Worm (Caenorhabditis elegans) whole organism, young adult: ENCODE measurements around the gene srxa-1.
A peak's percentile ranks its signal among the peaks of the same experiment; 100 is the strongest.

Source experiments
- B0035.1 ChIP-seq: sonication (generic microtip); optimal IDR thresholded peaks from 2 replicates; lab custom pipeline; 2016; ENCODE audit warnings: missing genetic modification characterization, mild to moderate bottlenecking, missing compliant biosample characterization, missing genotype, missing genetic modification reagents
- B0261.1 ChIP-seq: sonication (generic microtip); optimal IDR thresholded peaks from 2 replicates; lab custom pipeline; 2016; ENCODE audit warnings: mild to moderate bottlenecking, missing genetic modification characterization, moderate library complexity, missing compliant biosample characterization
- D2030.7 ChIP-seq: fragments of 200-800 bp; sonication (Bioruptor generic); IDR thresholded peaks from 2 replicates; pipeline ENCODE4 v1.3.6; 2022; ENCODE audit warnings: missing genetic modification reagents, missing genetic modification characterization, missing compliant biosample characterization
- F23B12.7 ChIP-seq: sonication (generic microtip); optimal IDR thresholded peaks from 2 replicates; lab custom pipeline; 2017; ENCODE audit warnings: missing genetic modification characterization, mild to moderate bottlenecking, missing compliant biosample characterization, antibody characterized with exemption, moderate library complexity; ENCODE audit not compliant: insufficient read depth
- F37B4.10 ChIP-seq: fragments of 200-800 bp; sonication (Bioruptor generic); IDR thresholded peaks from 2 replicates; pipeline ENCODE4 v1.3.6; 2022; ENCODE audit warnings: missing genetic modification characterization, missing compliant biosample characterization
- F39B2.1 ChIP-seq: fragments of 200-800 bp; sonication (Bioruptor generic); IDR thresholded peaks from 2 replicates; pipeline ENCODE4 v1.3.6; 2022; ENCODE audit warnings: missing genetic modification reagents, missing genetic modification characterization, missing compliant biosample characterization
- F57A8.1 ChIP-seq: fragments of 200-800 bp; sonication (Bioruptor generic); optimal IDR thresholded peaks from 2 replicates; lab custom pipeline; 2018; ENCODE audit warnings: mild to moderate bottlenecking, missing genetic modification characterization, moderate library complexity, missing compliant biosample characterization
- F57C9.4 ChIP-seq: sonication (generic microtip); optimal IDR thresholded peaks from 2 replicates; lab custom pipeline; 2017; ENCODE audit warnings: mild to moderate bottlenecking, missing genetic modification characterization, missing compliant biosample characterization
- T07F8.4 ChIP-seq: sonication (generic microtip); optimal IDR thresholded peaks from 2 replicates; lab custom pipeline; 2016; ENCODE audit warnings: mild to moderate bottlenecking, missing genetic modification characterization, moderate library complexity, missing compliant biosample characterization
- T26A5.8 ChIP-seq: sonication (generic microtip); optimal IDR thresholded peaks from 2 replicates; lab custom pipeline; 2016; ENCODE audit warnings: missing genetic modification characterization, missing compliant biosample characterization
- Y53G8AR.9 ChIP-seq: fragments of 200-800 bp; sonication (Bioruptor generic); conservative IDR thresholded peaks from 2 replicates; pipeline ENCODE4 v1.3.6; 2022; ENCODE audit warnings: missing genetic modification reagents, missing genetic modification characterization, missing compliant biosample characterization
- Y67H2A.10 ChIP-seq: fragments of 200-800 bp; sonication (Bioruptor generic); conservative IDR thresholded peaks from 2 replicates; pipeline ENCODE4 v1.3.6; 2022; ENCODE audit warnings: missing genetic modification reagents, missing genetic modification characterization, missing compliant biosample characterization
- akir-1 ChIP-seq: fragments of 200-800 bp; sonication (Bioruptor generic); optimal IDR thresholded peaks from 2 replicates; lab custom pipeline; 2018; ENCODE audit warnings: mild to moderate bottlenecking, missing genetic modification characterization, moderate library complexity, missing compliant biosample characterization
- aptf-3 ChIP-seq: fragments of 200-800 bp; sonication (Bioruptor generic); IDR thresholded peaks from 2 replicates; pipeline ENCODE4 v1.3.6; 2022; ENCODE audit warnings: missing genetic modification characterization, missing compliant biosample characterization
- atf-7 ChIP-seq: sonication (generic microtip); optimal IDR thresholded peaks from 2 replicates; lab custom pipeline; 2017; ENCODE audit warnings: mild to moderate bottlenecking, missing genetic modification characterization, missing compliant biosample characterization
- athp-1 ChIP-seq: sonication (generic microtip); optimal IDR thresholded peaks from 2 replicates; lab custom pipeline; 2017; ENCODE audit warnings: mild to moderate bottlenecking, missing genetic modification characterization, missing compliant biosample characterization
- attf-3 ChIP-seq: fragments of 200-800 bp; sonication (Bioruptor generic); conservative IDR thresholded peaks from 2 replicates; pipeline ENCODE4 v1.3.6; 2022; ENCODE audit warnings: missing genetic modification reagents, missing genetic modification characterization, missing compliant biosample characterization
- bed-1 ChIP-seq: fragments of 200-800 bp; sonication (Bioruptor generic); IDR thresholded peaks from 2 replicates; pipeline ENCODE4 v1.3.6; 2022; ENCODE audit warnings: missing genetic modification reagents, missing genetic modification characterization, missing compliant biosample characterization
- cebp-1 ChIP-seq, 2 experiments: fragments of 200-800 bp in 1 of 2; sonication (Bioruptor generic) in 1 of 2; sonication (generic microtip) in 1 of 2; IDR thresholded peaks in 1 of 2; optimal IDR thresholded peaks in 1 of 2; 2 replicates each; pipeline versions ENCODE4 v1.3.6 to Lab custom; 2017 to 2022; ENCODE audit warnings: missing compliant biosample characterization in 2 of 2, missing genetic modification characterization in 2 of 2, mild to moderate bottlenecking in 1 of 2, missing genetic modification reagents in 1 of 2, moderate library complexity in 1 of 2
- ceh-27 ChIP-seq: fragments of 200-800 bp; sonication (Bioruptor generic); optimal IDR thresholded peaks from 2 replicates; lab custom pipeline; 2018; ENCODE audit warnings: mild to moderate bottlenecking, missing genetic modification characterization, moderate library complexity, missing compliant biosample characterization
- ceh-40 ChIP-seq: fragments of 200-800 bp; sonication (Bioruptor generic); IDR thresholded peaks from 2 replicates; pipeline ENCODE4 v1.3.6; 2022; ENCODE audit warnings: missing genetic modification characterization, missing compliant biosample characterization
- dpl-1 ChIP-seq: fragments of 150-350 bp; optimal IDR thresholded peaks from 2 replicates; lab custom pipeline; 2014; ENCODE audit warnings: missing biosample characterization, missing genetic modification reagents, missing genetic modification characterization
- efl-1 ChIP-seq: fragments of 150-350 bp; optimal IDR thresholded peaks from 2 replicates; lab custom pipeline; 2014; ENCODE audit warnings: missing biosample characterization, missing genetic modification reagents, missing genetic modification characterization
- egrh-3 ChIP-seq: fragments of 200-800 bp; sonication (Bioruptor generic); IDR thresholded peaks from 2 replicates; pipeline ENCODE4 v1.3.6; 2022; ENCODE audit warnings: missing genetic modification reagents, missing genetic modification characterization, missing compliant biosample characterization
- hmg-1.2 ChIP-seq: fragments of 200-800 bp; sonication (Bioruptor generic); IDR thresholded peaks from 2 replicates; pipeline ENCODE4 v1.3.6; 2022; ENCODE audit warnings: missing genetic modification reagents, missing genetic modification characterization, missing compliant biosample characterization
- lin-40 ChIP-seq: sonication (generic microtip); optimal IDR thresholded peaks from 2 replicates; lab custom pipeline; 2016; ENCODE audit warnings: missing genetic modification characterization, mild to moderate bottlenecking, missing compliant biosample characterization, missing genotype, missing genetic modification reagents
- lin-54 ChIP-seq: fragments of 200-800 bp; sonication (Bioruptor generic); optimal IDR thresholded peaks from 2 replicates; lab custom pipeline; 2018; ENCODE audit warnings: mild to moderate bottlenecking, missing genetic modification characterization, missing compliant biosample characterization
- lir-1 ChIP-seq: fragments of 200-800 bp; sonication (Bioruptor generic); conservative IDR thresholded peaks from 2 replicates; pipeline ENCODE4 v1.3.6; 2022; ENCODE audit warnings: missing genetic modification reagents, missing genetic modification characterization, missing compliant biosample characterization
- lsl-1 ChIP-seq: fragments of 200-800 bp; sonication (Bioruptor generic); optimal IDR thresholded peaks from 2 replicates; lab custom pipeline; 2018; ENCODE audit warnings: mild to moderate bottlenecking, missing genetic modification characterization, moderate library complexity, missing compliant biosample characterization
- madf-8 ChIP-seq: fragments of 200-800 bp; sonication (Bioruptor generic); conservative IDR thresholded peaks from 2 replicates; pipeline ENCODE4 v1.3.6; 2022; ENCODE audit warnings: missing genetic modification reagents, missing genetic modification characterization, missing compliant biosample characterization
- mxl-1 ChIP-seq: sonication (generic microtip); optimal IDR thresholded peaks from 2 replicates; lab custom pipeline; 2016; ENCODE audit warnings: missing genetic modification characterization, missing compliant biosample characterization
- nhr-120 ChIP-seq: fragments of 200-800 bp; sonication (Bioruptor generic); IDR thresholded peaks from 2 replicates; pipeline ENCODE4 v1.3.6; 2022; ENCODE audit warnings: missing genetic modification characterization, missing compliant biosample characterization
- nhr-179 ChIP-seq: sonication (generic microtip); optimal IDR thresholded peaks from 2 replicates; lab custom pipeline; 2016; ENCODE audit warnings: mild to moderate bottlenecking, missing genetic modification characterization, missing compliant biosample characterization
- nhr-80 ChIP-seq: sonication (generic microtip); optimal IDR thresholded peaks from 2 replicates; lab custom pipeline; 2016; ENCODE audit warnings: missing genetic modification characterization, missing compliant biosample characterization
- rpc-1 ChIP-seq, 2 experiments: fragments of 150-350 bp in 1 of 2; sonication (generic microtip) in 1 of 2; optimal IDR thresholded peaks; 2 replicates each; lab custom pipeline; 2014 to 2018; ENCODE audit warnings: missing biosample characterization in 1 of 2, missing genetic modification characterization in 1 of 2, missing genetic modification reagents in 1 of 2, missing genotype in 1 of 2
- snpc-1.1 ChIP-seq: sonication (generic microtip); optimal IDR thresholded peaks from 2 replicates; lab custom pipeline; 2017; ENCODE audit warnings: missing genetic modification characterization, mild to moderate bottlenecking, missing compliant biosample characterization, antibody characterized with exemption, moderate library complexity, missing genotype, missing genetic modification reagents; ENCODE audit not compliant: insufficient read depth
- sptf-2 ChIP-seq: fragments of 200-800 bp; sonication (Bioruptor generic); optimal IDR thresholded peaks from 2 replicates; lab custom pipeline; 2018; ENCODE audit warnings: mild to moderate bottlenecking, missing genetic modification characterization, missing compliant biosample characterization
- tbx-9 ChIP-seq: sonication (generic microtip); optimal IDR thresholded peaks from 2 replicates; lab custom pipeline; 2016; ENCODE audit warnings: borderline replicate concordance, missing genetic modification characterization, inconsistent platforms, missing compliant biosample characterization
- tlf-1 ChIP-seq: fragments of 200-800 bp; sonication (Bioruptor generic); optimal IDR thresholded peaks from 2 replicates; lab custom pipeline; 2018; ENCODE audit warnings: mild to moderate bottlenecking, missing genetic modification characterization, missing compliant biosample characterization
- xnd-1 ChIP-seq: sonication (generic microtip); optimal IDR thresholded peaks from 2 replicates; lab custom pipeline; 2016; ENCODE audit warnings: missing genotype, missing genetic modification reagents, missing genetic modification characterization, missing compliant biosample characterization
- zfh-2 ChIP-seq: fragments of 200-800 bp; sonication (Bioruptor generic); conservative IDR thresholded peaks from 2 replicates; pipeline ENCODE4 v1.3.6; 2022; ENCODE audit warnings: missing genetic modification reagents, missing genetic modification characterization, missing compliant biosample characterization
- ztf-26 ChIP-seq: sonication (generic microtip); optimal IDR thresholded peaks from 2 replicates; lab custom pipeline; 2017; ENCODE audit warnings: missing genetic modification characterization, missing compliant biosample characterization

The srxa-1 gene

DNA sequence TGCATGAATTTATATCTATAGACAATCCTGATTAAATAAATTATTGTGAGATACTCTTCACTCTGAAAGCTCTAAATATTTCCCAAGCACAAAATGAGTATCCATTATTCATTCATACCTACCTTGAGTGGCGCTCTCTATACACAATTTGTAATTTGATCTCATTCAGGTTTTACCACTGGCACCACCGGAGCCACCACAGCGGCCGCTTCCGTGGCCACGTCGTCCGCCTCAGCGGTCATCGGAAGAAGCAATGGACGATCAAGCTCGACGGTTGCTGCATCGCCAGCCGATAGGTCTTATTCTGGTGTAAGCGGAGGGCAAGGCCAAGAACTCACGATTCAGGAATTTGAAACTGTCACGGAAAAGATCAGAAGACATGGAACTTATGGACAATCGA, 25.4 kb downstream of the srxa-1 start:
- no peak for TF ChIP-seq mxl-1
- no peak for TF ChIP-seq aptf-3 (GFP tag; lab: Robert Waterston, UW)
- TF ChIP-seq egrh-3 (GFP tag; lab: Robert Waterston, UW): no peak
- TF ChIP-seq rpc-1 (optimal IDR thresholded peaks at IDR 0.05; lab: Kevin White, UChicago): no peak
- no peak for TF ChIP-seq rpc-1 (tag; optimal IDR thresholded peaks at IDR 0.05; lab: Kevin White, UChicago)
- no peak for TF ChIP-seq snpc-1.1
- no peak for TF ChIP-seq efl-1 (GFP tag; lab: Kevin White, UChicago)
- TF ChIP-seq zfh-2 (GFP tag; lab: Robert Waterston, UW): peak; percentile 66; the same call in 1 of the 2 replicates

DNA sequence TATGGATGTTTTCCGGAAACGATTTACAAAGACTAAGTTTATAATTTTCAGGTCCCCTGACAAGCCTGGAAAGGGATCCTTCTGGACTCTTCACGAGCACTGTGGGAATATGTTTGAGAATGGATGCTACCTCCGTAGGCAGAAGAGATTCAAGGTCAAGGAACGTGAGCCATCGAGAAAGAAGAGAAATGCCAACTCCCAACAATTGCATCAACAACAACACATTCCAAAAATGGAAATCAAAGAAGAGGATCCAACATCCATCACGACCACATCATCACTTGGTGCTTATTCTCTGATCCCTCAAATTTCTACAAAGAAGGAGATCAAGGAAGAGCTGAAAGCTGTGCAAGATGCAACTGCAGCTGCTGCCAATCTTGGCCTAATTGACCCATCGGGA, 26.2 kb downstream of the srxa-1 start:
- no peak for TF ChIP-seq tbx-9 (tag; lab: Kevin White, UChicago)
- TF ChIP-seq lsl-1 (GFP tag; lab: Kevin White, UChicago): no peak
- no peak for TF ChIP-seq T26A5.8
- TF ChIP-seq madf-8 (GFP tag; lab: Robert Waterston, UW): no peak
- no peak for TF ChIP-seq Y53G8AR.9 (GFP tag; lab: Robert Waterston, UW)
- TF ChIP-seq nhr-179 (tag; lab: Kevin White, UChicago): no peak
- TF ChIP-seq F37B4.10 (GFP tag; lab: Robert Waterston, UW): no peak
- no peak for TF ChIP-seq B0035.1 (tag; lab: Kevin White, UChicago)
- no peak for TF ChIP-seq F39B2.1 (GFP tag; lab: Robert Waterston, UW)
- no peak for TF ChIP-seq ztf-26
- no peak for TF ChIP-seq xnd-1 (tag; lab: Kevin White, UChicago)
- TF ChIP-seq T07F8.4 (tag; lab: Kevin White, UChicago): no peak
- TF ChIP-seq B0261.1 (tag; lab: Kevin White, UChicago): no peak
- no peak for TF ChIP-seq dpl-1 (GFP tag; lab: Kevin White, UChicago)
- TF ChIP-seq F57C9.4 (tag; lab: Kevin White, UChicago): no peak
- TF ChIP-seq aptf-3 (GFP tag; lab: Robert Waterston, UW): no peak
- TF ChIP-seq lir-1 (GFP tag; lab: Robert Waterston, UW): no peak
- TF ChIP-seq F57A8.1 (GFP tag; lab: Kevin White, UChicago): no peak
- TF ChIP-seq D2030.7: no peak
- TF ChIP-seq lin-54 (GFP tag; lab: Kevin White, UChicago): no peak

DNA sequence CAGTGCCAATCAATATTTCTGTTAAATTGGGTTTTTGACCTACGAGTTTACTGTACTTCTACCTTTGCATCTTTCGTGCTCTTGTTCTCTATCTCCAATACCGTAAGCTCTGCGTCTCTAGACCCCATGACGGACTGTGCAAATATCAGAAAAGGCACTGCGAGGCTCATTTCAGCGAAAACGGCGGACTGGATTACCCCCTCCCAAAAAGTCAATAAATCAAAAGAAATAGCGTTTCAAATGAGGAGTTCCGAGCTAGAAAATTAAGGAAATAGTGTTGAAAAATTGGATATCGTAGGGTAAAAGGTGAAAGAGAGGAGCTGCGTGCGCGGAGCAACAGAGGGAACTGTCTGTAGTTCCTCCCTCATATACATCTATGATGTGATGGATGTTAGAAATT, 29.9 kb downstream of the srxa-1 start:
- TF ChIP-seq F23B12.7 (tag; lab: Kevin White, UChicago): no peak
- no peak for TF ChIP-seq Y67H2A.10 (GFP tag; lab: Robert Waterston, UW)
- no peak for TF ChIP-seq hmg-1.2 (GFP tag; lab: Robert Waterston, UW)
- no peak for TF ChIP-seq bed-1
- TF ChIP-seq cebp-1 (GFP tag; IDR thresholded peaks at IDR 0.05; lab: Robert Waterston, UW): no peak
- no peak for TF ChIP-seq cebp-1 (tag; optimal IDR thresholded peaks at IDR 0.05; lab: Kevin White, UChicago)
- TF ChIP-seq T07F8.4 (tag; lab: Kevin White, UChicago): no peak
- TF ChIP-seq tlf-1: no peak
- TF ChIP-seq lin-40 (tag; lab: Kevin White, UChicago): no peak
- no peak for TF ChIP-seq attf-3 (GFP tag; lab: Robert Waterston, UW)
- no peak for TF ChIP-seq ceh-27 (GFP tag; lab: Kevin White, UChicago)
- TF ChIP-seq sptf-2 (GFP tag; lab: Kevin White, UChicago): no peak
- no peak for TF ChIP-seq ceh-40 (GFP tag; lab: Robert Waterston, UW)
- TF ChIP-seq nhr-80 (tag; lab: Kevin White, UChicago): no peak
- TF ChIP-seq athp-1 (tag; lab: Kevin White, UChicago): no peak
- TF ChIP-seq nhr-120 (GFP tag; lab: Robert Waterston, UW): no peak
- TF ChIP-seq atf-7 (tag; lab: Kevin White, UChicago): no peak
- no peak for TF ChIP-seq D2030.7
- no peak for TF ChIP-seq akir-1 (GFP tag; lab: Kevin White, UChicago)
